Fruit fly (Drosophila melanogaster) whole organism, embryonic: ENCODE measurements around the gene CG6149.

ENCODE experiments used
- CG10431 ChIP-seq: fragments of 200-800 bp; sonication (Bioruptor generic); optimal IDR thresholded peaks from 3 replicates; lab custom pipeline; 2018; ENCODE audit warnings: missing biosample characterization, mild to moderate bottlenecking, missing genetic modification characterization
- CG10543 ChIP-seq: fragments of 200-800 bp; sonication (Bioruptor generic); optimal IDR thresholded peaks from 3 replicates; lab custom pipeline; 2017; ENCODE audit warnings: missing biosample characterization, mild to moderate bottlenecking, missing genetic modification characterization, moderate library complexity
- CG11696 ChIP-seq: fragments of 200-800 bp; sonication (Bioruptor generic); IDR thresholded peaks from 2 replicates; pipeline ENCODE4 v1.3.6; 2022; ENCODE audit warnings: missing biosample characterization, missing genetic modification characterization
- CG1233 ChIP-seq: fragments of 200-800 bp; sonication (Bioruptor generic); optimal IDR thresholded peaks from 4 replicates; lab custom pipeline; 2018; ENCODE audit warnings: missing biosample characterization, mild to moderate bottlenecking, missing genetic modification characterization
- CG13424 ChIP-seq: fragments of 200-800 bp; sonication (Bioruptor generic); optimal IDR thresholded peaks from 2 replicates; lab custom pipeline; 2019; ENCODE audit warnings: missing biosample characterization, mild to moderate bottlenecking, missing genetic modification characterization, moderate library complexity
- CG16863 ChIP-seq: fragments of 200-800 bp; sonication (Bioruptor generic); optimal IDR thresholded peaks from 3 replicates; lab custom pipeline; 2016; ENCODE audit warnings: missing biosample characterization, missing genetic modification characterization
- CG17359 ChIP-seq: fragments of 200-800 bp; sonication (Bioruptor generic); optimal IDR thresholded peaks from 3 replicates; lab custom pipeline; 2018; ENCODE audit warnings: missing biosample characterization, mild to moderate bottlenecking, missing genetic modification characterization, moderate library complexity
- CG17361 ChIP-seq: fragments of 200-800 bp; sonication (Bioruptor generic); IDR thresholded peaks from 3 replicates; pipeline ENCODE4 v1.3.6; 2022; ENCODE audit warnings: missing biosample characterization, missing genetic modification characterization
- CG18619 ChIP-seq: fragments of 200-800 bp; sonication (Bioruptor generic); optimal IDR thresholded peaks from 3 replicates; lab custom pipeline; 2017; ENCODE audit warnings: missing biosample characterization, mild to moderate bottlenecking, missing genetic modification characterization
- CG2889 ChIP-seq: fragments of 200-800 bp; sonication (Bioruptor generic); IDR thresholded peaks from 3 replicates; pipeline ENCODE4 v1.3.6; 2022; ENCODE audit warnings: missing biosample characterization, missing genetic modification characterization
- CG30020 ChIP-seq: fragments of 200-800 bp; optimal IDR thresholded peaks from 2 replicates; lab custom pipeline; 2019; ENCODE audit warnings: missing biosample characterization, mild to moderate bottlenecking, missing genetic modification characterization, moderate library complexity
- CG33213 ChIP-seq: fragments of 200-800 bp; sonication (Bioruptor generic); optimal IDR thresholded peaks from 3 replicates; lab custom pipeline; 2016; ENCODE audit warnings: missing biosample characterization, missing genetic modification characterization
- CG34224 ChIP-seq: fragments of 200-800 bp; sonication (Bioruptor generic); IDR thresholded peaks from 3 replicates; pipeline ENCODE4 v1.3.6; 2022; ENCODE audit warnings: missing biosample characterization, missing genetic modification characterization; ENCODE audit not compliant: partially characterized antibody
- CG5245 ChIP-seq: fragments of 200-800 bp; sonication (Bioruptor generic); optimal IDR thresholded peaks from 3 replicates; lab custom pipeline; 2016; ENCODE audit warnings: missing biosample characterization, missing genetic modification characterization
- CG6683 ChIP-seq: fragments of 200-800 bp; sonication (Bioruptor generic); optimal IDR thresholded peaks from 2 replicates; lab custom pipeline; 2017; ENCODE audit warnings: missing biosample characterization, mild to moderate bottlenecking, missing genetic modification characterization, missing genetic modification reagents
- CG6689 ChIP-seq: fragments of 200-800 bp; sonication (Bioruptor generic); IDR thresholded peaks from 2 replicates; pipeline ENCODE4 v1.3.6; 2022; ENCODE audit warnings: missing biosample characterization, missing genetic modification characterization
- CG6854 ChIP-seq: fragments of 200-800 bp; sonication (Bioruptor generic); optimal IDR thresholded peaks from 3 replicates; lab custom pipeline; 2017; ENCODE audit warnings: missing biosample characterization, mild to moderate bottlenecking, missing genetic modification characterization
- CG7357 ChIP-seq: fragments of 200-800 bp; sonication (Bioruptor generic); IDR thresholded peaks from 3 replicates; pipeline ENCODE4 v1.3.6; 2022; ENCODE audit warnings: missing biosample characterization, missing genetic modification characterization
- CG7786 ChIP-seq: fragments of 200-800 bp; sonication (Bioruptor generic); optimal IDR thresholded peaks from 2 replicates; lab custom pipeline; 2016; ENCODE audit warnings: missing biosample characterization, missing genetic modification characterization
- CG7839 ChIP-seq: fragments of 200-800 bp; sonication (Bioruptor generic); optimal IDR thresholded peaks from 3 replicates; lab custom pipeline; 2018; ENCODE audit warnings: missing biosample characterization, mild to moderate bottlenecking, missing genetic modification characterization, moderate library complexity
- CG9876 ChIP-seq: fragments of 200-800 bp; sonication (Bioruptor generic); optimal IDR thresholded peaks from 2 replicates; lab custom pipeline; 2016; ENCODE audit warnings: missing biosample characterization, missing genetic modification characterization
- CG9932 ChIP-seq: fragments of 200-800 bp; sonication (Bioruptor generic); IDR thresholded peaks from 2 replicates; pipeline ENCODE4 v1.3.6; 2022; ENCODE audit warnings: missing biosample characterization, missing genetic modification characterization
- CoRest ChIP-seq: fragments of 200-800 bp; sonication (Bioruptor generic); optimal IDR thresholded peaks from 3 replicates; lab custom pipeline; 2018; ENCODE audit warnings: missing biosample characterization, mild to moderate bottlenecking, missing genetic modification characterization, moderate library complexity
- GATAe ChIP-seq: fragments of 200-800 bp; sonication (Bioruptor generic); conservative IDR thresholded peaks from 2 replicates; pipeline ENCODE4 v1.3.6; 2022; ENCODE audit warnings: missing biosample characterization, missing genetic modification characterization
- Gsc ChIP-seq: fragments of 200-800 bp; sonication (Bioruptor generic); IDR thresholded peaks from 2 replicates; pipeline ENCODE4 v1.3.6; 2022; ENCODE audit warnings: missing biosample characterization, missing genetic modification characterization
- H2.0 ChIP-seq: fragments of 200-800 bp; sonication (Bioruptor generic); IDR thresholded peaks from 2 replicates; pipeline ENCODE4 v1.3.6; 2022; ENCODE audit warnings: missing biosample characterization, missing genetic modification characterization
- Hr51 ChIP-seq, 2 experiments: fragments of 200-800 bp; sonication (Bioruptor generic); optimal IDR thresholded peaks; 2 replicates in 1 of 2; 3 replicates in 1 of 2; lab custom pipeline; 2016 to 2018; ENCODE audit warnings: missing biosample characterization in 2 of 2, missing genetic modification characterization in 2 of 2, mild to moderate bottlenecking in 1 of 2, moderate library complexity in 1 of 2
- Mrtf ChIP-seq: fragments of 200-800 bp; sonication (Bioruptor generic); IDR thresholded peaks from 3 replicates; pipeline ENCODE4 v1.3.6; 2022; ENCODE audit warnings: missing biosample characterization, missing genetic modification characterization
- Sry-δ ChIP-seq: fragments of 200-800 bp; sonication (Bioruptor generic); optimal IDR thresholded peaks from 2 replicates; lab custom pipeline; 2016; ENCODE audit warnings: missing biosample characterization, missing genetic modification characterization
- Stat92E ChIP-seq, 3 experiments: fragments of >200 bp in 2 of 3; fragments of 200-800 bp in 1 of 3; sonication (Bioruptor generic) in 1 of 3; optimal IDR thresholded peaks; 2 replicates each; lab custom pipeline; 2017 to 2019; ENCODE audit warnings: missing biosample characterization in 3 of 3, missing genetic modification characterization in 3 of 3, mild to moderate bottlenecking in 1 of 3, moderate library complexity in 1 of 3
- TFAM ChIP-seq: fragments of 200-800 bp; sonication (Bioruptor generic); optimal IDR thresholded peaks from 2 replicates; lab custom pipeline; 2017; ENCODE audit warnings: missing biosample characterization, missing genetic modification characterization, inconsistent platforms
- Taf1 ChIP-seq: fragments of 200-800 bp; sonication (Bioruptor generic); IDR thresholded peaks from 2 replicates; pipeline ENCODE4 v1.3.6; 2022; ENCODE audit warnings: missing biosample characterization, missing genetic modification characterization
- amos ChIP-seq: fragments of 200-800 bp; sonication (Bioruptor generic); IDR thresholded peaks from 2 replicates; pipeline ENCODE4 v1.3.6; 2022; ENCODE audit warnings: missing biosample characterization, missing genetic modification characterization; ENCODE audit not compliant: partially characterized antibody
- az2 ChIP-seq: fragments of 200-800 bp; sonication (Bioruptor generic); optimal IDR thresholded peaks from 3 replicates; lab custom pipeline; 2016; ENCODE audit warnings: missing biosample characterization, missing genetic modification characterization
- bab2 ChIP-seq: fragments of 200-800 bp; sonication (Bioruptor generic); optimal IDR thresholded peaks from 2 replicates; lab custom pipeline; 2016; ENCODE audit warnings: missing biosample characterization, missing genetic modification characterization
- cas ChIP-seq: fragments of 200-800 bp; sonication (Bioruptor generic); IDR thresholded peaks from 2 replicates; pipeline ENCODE4 v1.3.6; 2022; ENCODE audit warnings: missing biosample characterization, missing genetic modification characterization
- crc ChIP-seq: fragments of 200-800 bp; sonication (Bioruptor generic); optimal IDR thresholded peaks from 2 replicates; lab custom pipeline; 2016; ENCODE audit warnings: missing biosample characterization, missing genetic modification characterization
- ewg ChIP-seq: fragments of 200-800 bp; sonication (Bioruptor generic); optimal IDR thresholded peaks from 3 replicates; lab custom pipeline; 2017; ENCODE audit warnings: mild to moderate bottlenecking, missing biosample characterization, missing genetic modification reagents, missing genetic modification characterization
- eyg ChIP-seq: fragments of 200-800 bp; sonication (Bioruptor generic); optimal IDR thresholded peaks from 3 replicates; lab custom pipeline; 2016; ENCODE audit warnings: missing biosample characterization, missing genetic modification characterization
- gce ChIP-seq: fragments of 200-800 bp; sonication (Bioruptor generic); IDR thresholded peaks from 3 replicates; pipeline ENCODE4 v1.3.6; 2022; ENCODE audit warnings: missing biosample characterization, missing genetic modification characterization
- insv ChIP-seq, 2 experiments: fragments of 200-800 bp; sonication (Bioruptor generic); optimal IDR thresholded peaks; 3 replicates each; lab custom pipeline; 2016 to 2018; ENCODE audit warnings: missing biosample characterization in 2 of 2, missing genetic modification characterization in 2 of 2
- nau ChIP-seq: fragments of 200-800 bp; sonication (Bioruptor generic); optimal IDR thresholded peaks from 3 replicates; lab custom pipeline; 2017; ENCODE audit warnings: missing biosample characterization, mild to moderate bottlenecking, missing genetic modification characterization, missing genetic modification reagents
- pfk ChIP-seq: fragments of 200-800 bp; sonication (Bioruptor generic); optimal IDR thresholded peaks from 2 replicates; lab custom pipeline; 2018; ENCODE audit warnings: missing biosample characterization, mild to moderate bottlenecking, missing genetic modification characterization, moderate library complexity
- pnt ChIP-seq: fragments of 200-800 bp; sonication (Bioruptor generic); optimal IDR thresholded peaks from 3 replicates; lab custom pipeline; 2016; ENCODE audit warnings: missing biosample characterization, missing genetic modification characterization
- schlank ChIP-seq: fragments of 200-800 bp; sonication (Bioruptor generic); optimal IDR thresholded peaks from 2 replicates; lab custom pipeline; 2018; ENCODE audit warnings: missing biosample characterization, mild to moderate bottlenecking, missing genetic modification characterization
- vvl ChIP-seq: fragments of 200-800 bp; sonication (Bioruptor generic); IDR thresholded peaks from 2 replicates; pipeline ENCODE4 v1.3.6; 2022; ENCODE audit warnings: missing biosample characterization, missing genetic modification characterization
- zen ChIP-seq: fragments of 200-800 bp; sonication (Bioruptor generic); optimal IDR thresholded peaks from 3 replicates; lab custom pipeline; 2018; ENCODE audit warnings: missing biosample characterization, mild to moderate bottlenecking, missing genetic modification characterization, moderate library complexity
- zf30C ChIP-seq: fragments of 200-800 bp; sonication (Bioruptor generic); optimal IDR thresholded peaks from 3 replicates; lab custom pipeline; 2018; ENCODE audit warnings: missing biosample characterization, mild to moderate bottlenecking, missing genetic modification characterization

CG6149 gene

dm6 chr3L:11416495-11417272, 18.6 kb downstream of the CG6149 start (continued):
- TF ChIP-seq CG18619 (GFP tag; lab: Kevin White, UChicago) (peak; percentile 61), CG16863 (GFP tag; lab: Kevin White, UChicago) (peak; percentile 87), H2.0 (GFP tag; lab: Robert Waterston, UW) (peak; percentile 92), zen (tag; lab: Kevin White, UChicago) (peak; percentile 56), CG17359 (peak; percentile 87), CG7839 (tag; lab: Kevin White, UChicago) (peak; percentile 80), CG1233 (GFP tag; lab: Kevin White, UChicago) (peak; percentile 76), Mrtf (GFP tag; lab: Robert Waterston, UW) (peak; percentile 92), Gsc (GFP tag; lab: Robert Waterston, UW) (peak; percentile 90), CG2889 (GFP tag; lab: Robert Waterston, UW) (peak; percentile 76; the same call in 2 of the 3 replicates), ewg (peak; percentile 73), insv (GFP tag; optimal IDR thresholded peaks at IDR 0.05; lab: Kevin White, UChicago) (no peak), eyg (GFP tag; lab: Kevin White, UChicago) (peak; percentile 70), Sry-δ (peak; percentile 61), schlank (tag; lab: Kevin White, UChicago) (no peak), CG30020 (tag; lab: Kevin White, UChicago) (peak; percentile 19), nau (GFP tag; lab: Kevin White, UChicago) (peak; percentile 68), zf30C (GFP tag; lab: Kevin White, UChicago) (peak; percentile 76), pfk (GFP tag; lab: Kevin White, UChicago) (no peak), CG17361 (GFP tag; lab: Robert Waterston, UW) (peak; percentile 45; the same call in 2 of the 3 replicates), bab2 (GFP tag; lab: Kevin White, UChicago) (peak; percentile 85), CG7786 (peak; percentile 74), CG10431 (GFP tag; lab: Kevin White, UChicago) (peak; percentile 67), CG6689 (GFP tag; lab: Robert Waterston, UW) (peak; percentile 93), CG13424 (tag; lab: Kevin White, UChicago) (peak; percentile 71), cas (GFP tag; lab: Robert Waterston, UW) (peak; percentile 54; the same call in 1 of the 2 replicates), az2 (GFP tag; lab: Kevin White, UChicago) (peak; percentile 81), CG9932 (peak; percentile 10; the same call in 1 of the 2 replicates), CG5245 (peak; percentile 93), CoRest (tag; lab: Kevin White, UChicago) (peak; percentile 81), GATAe (no peak), crc (GFP tag; lab: Kevin White, UChicago) (peak; percentile 31), vvl (GFP tag; lab: Robert Waterston, UW) (peak; percentile 98), Taf1 (peak; percentile 68), CG10543 (GFP tag; lab: Kevin White, UChicago) (no peak), CG11696 (peak; percentile 81), CG34224 (GFP tag; lab: Robert Waterston, UW) (no peak), gce (GFP tag; lab: Robert Waterston, UW) (peak; percentile 95), CG9876 (GFP tag; lab: Kevin White, UChicago) (peak; percentile 76), TFAM (GFP tag; lab: Kevin White, UChicago) (peak; percentile 56), pnt (GFP tag; lab: Kevin White, UChicago) (peak; percentile 92), CG7357 (GFP tag; lab: Robert Waterston, UW) (peak; percentile 82; the same call in 2 of the 3 replicates), Hr51 (GFP tag; optimal IDR thresholded peaks at IDR 0.05; lab: Kevin White, UChicago) (peak; percentile 7 to 70), CG6854 (peak; percentile 54), Stat92E (GFP tag; optimal IDR thresholded peaks at IDR 0.05; lab: Kevin White, UChicago) (peak in 1 of 3 experiments; percentile 66), amos (GFP tag; lab: Robert Waterston, UW) (no peak), CG6683 (GFP tag; lab: Kevin White, UChicago) (no peak), CG33213 (GFP tag; lab: Kevin White, UChicago) (peak; percentile 86)
